Fruit fly (Drosophila melanogaster) whole organism, prepupa: ENCODE measurements around the gene Vlet.

Experiments used
- CG11294 ChIP-seq: fragments of 200-800 bp; sonication (Bioruptor generic); IDR thresholded peaks from 2 replicates; pipeline ENCODE4 v1.3.6; 2022; ENCODE audit warnings: missing biosample characterization, missing genetic modification characterization
- CG11902 ChIP-seq: fragments of 200-800 bp; sonication (Bioruptor generic); optimal IDR thresholded peaks from 3 replicates; lab custom pipeline; 2016; ENCODE audit warnings: missing biosample characterization, missing genetic modification characterization
- CG15336 ChIP-seq: fragments of 200-800 bp; sonication (Bioruptor generic); IDR thresholded peaks from 2 replicates; pipeline ENCODE4 v1.3.6; 2022; ENCODE audit warnings: missing biosample characterization, missing genetic modification characterization
- CG1621 ChIP-seq: fragments of 200-800 bp; sonication (Bioruptor generic); optimal IDR thresholded peaks from 3 replicates; lab custom pipeline; 2018; ENCODE audit warnings: missing biosample characterization, mild to moderate bottlenecking, missing genetic modification characterization
- CG16779 ChIP-seq: fragments of 200-800 bp; sonication (Bioruptor generic); optimal IDR thresholded peaks from 3 replicates; lab custom pipeline; 2017; ENCODE audit warnings: missing biosample characterization, mild to moderate bottlenecking, missing genetic modification characterization
- CG3032 ChIP-seq: fragments of 200-800 bp; optimal IDR thresholded peaks from 2 replicates; lab custom pipeline; 2019; ENCODE audit warnings: missing biosample characterization, mild to moderate bottlenecking, missing genetic modification characterization, moderate library complexity
- CG31627 ChIP-seq: fragments of 200-800 bp; sonication (Bioruptor generic); optimal IDR thresholded peaks from 3 replicates; lab custom pipeline; 2016; ENCODE audit warnings: missing biosample characterization, missing genetic modification characterization
- CG32006 ChIP-seq: fragments of 200-800 bp; sonication (Bioruptor generic); optimal IDR thresholded peaks from 3 replicates; lab custom pipeline; 2017; ENCODE audit warnings: missing biosample characterization, mild to moderate bottlenecking, missing genetic modification characterization
- CG34406 ChIP-seq: fragments of 200-800 bp; sonication (Bioruptor generic); optimal IDR thresholded peaks from 3 replicates; lab custom pipeline; 2016; ENCODE audit warnings: missing biosample characterization, missing genetic modification characterization
- CG3919 ChIP-seq: fragments of 200-800 bp; sonication (Bioruptor generic); optimal IDR thresholded peaks from 3 replicates; lab custom pipeline; 2016; ENCODE audit warnings: missing biosample characterization, missing genetic modification characterization
- CG6163 ChIP-seq: fragments of 200-800 bp; sonication (Bioruptor generic); IDR thresholded peaks from 3 replicates; pipeline ENCODE4 v1.3.6; 2022; ENCODE audit warnings: missing biosample characterization, missing genetic modification characterization
- CG6276 ChIP-seq: fragments of 200-800 bp; sonication (Bioruptor generic); optimal IDR thresholded peaks from 2 replicates; lab custom pipeline; 2017; ENCODE audit warnings: missing biosample characterization, mild to moderate bottlenecking, missing genetic modification characterization
- CG8119 ChIP-seq: fragments of 200-800 bp; sonication (Bioruptor generic); IDR thresholded peaks from 3 replicates; pipeline ENCODE4 v1.3.6; 2022; ENCODE audit warnings: missing biosample characterization, missing genetic modification characterization
- CG8632 ChIP-seq: fragments of 200-800 bp; sonication (Bioruptor generic); optimal IDR thresholded peaks from 3 replicates; lab custom pipeline; 2016; ENCODE audit warnings: missing biosample characterization, missing genetic modification characterization
- CG9139 ChIP-seq: fragments of 200-800 bp; sonication (Bioruptor generic); optimal IDR thresholded peaks from 3 replicates; lab custom pipeline; 2017; ENCODE audit warnings: missing biosample characterization, mild to moderate bottlenecking, missing genetic modification characterization
- Eip75B ChIP-seq: fragments of 200-800 bp; sonication (Bioruptor generic); optimal IDR thresholded peaks from 3 replicates; lab custom pipeline; 2016; ENCODE audit warnings: missing biosample characterization, missing genetic modification characterization
- Eip93F ChIP-seq: fragments of 200-800 bp; sonication (Bioruptor generic); optimal IDR thresholded peaks from 2 replicates; lab custom pipeline; 2016; ENCODE audit warnings: missing biosample characterization, mild to moderate bottlenecking, missing genetic modification characterization
- Ets21C ChIP-seq: fragments of 200-800 bp; sonication (Bioruptor generic); optimal IDR thresholded peaks from 3 replicates; lab custom pipeline; 2016; ENCODE audit warnings: missing biosample characterization, missing genetic modification characterization
- Ets96B ChIP-seq: fragments of 200-800 bp; optimal IDR thresholded peaks from 2 replicates; lab custom pipeline; 2019; ENCODE audit warnings: missing biosample characterization, mild to moderate bottlenecking, missing genetic modification characterization, moderate library complexity
- Hr38 ChIP-seq: sonication (Bioruptor generic); optimal IDR thresholded peaks from 2 replicates; lab custom pipeline; 2016; ENCODE audit warnings: missing biosample characterization, missing genetic modification characterization
- Hr39 ChIP-seq: fragments of 200-800 bp; sonication (Bioruptor generic); optimal IDR thresholded peaks from 2 replicates; lab custom pipeline; 2016; ENCODE audit warnings: missing biosample characterization, missing genetic modification characterization
- Hr4 ChIP-seq: fragments of 200-800 bp; sonication (Bioruptor generic); optimal IDR thresholded peaks from 3 replicates; lab custom pipeline; 2016; ENCODE audit warnings: missing biosample characterization, missing genetic modification characterization
- Lpt ChIP-seq: fragments of 200-800 bp; sonication (Bioruptor generic); optimal IDR thresholded peaks from 3 replicates; lab custom pipeline; 2016; ENCODE audit warnings: missing biosample characterization, missing genetic modification characterization
- Met ChIP-seq: fragments of 200-800 bp; sonication (Bioruptor generic); optimal IDR thresholded peaks from 3 replicates; lab custom pipeline; 2016; ENCODE audit warnings: missing biosample characterization, missing genetic modification characterization
- OdsH ChIP-seq: fragments of 200-800 bp; sonication (Bioruptor generic); optimal IDR thresholded peaks from 3 replicates; lab custom pipeline; 2016; ENCODE audit warnings: missing biosample characterization, missing genetic modification characterization
- Smox ChIP-seq: fragments of 200-800 bp; sonication (Bioruptor generic); optimal IDR thresholded peaks from 3 replicates; lab custom pipeline; 2016; ENCODE audit warnings: missing biosample characterization, missing genetic modification characterization
- Sox102F ChIP-seq: fragments of 200-800 bp; sonication (Bioruptor generic); optimal IDR thresholded peaks from 2 replicates; lab custom pipeline; 2016; ENCODE audit warnings: missing biosample characterization, mild to moderate bottlenecking, missing genetic modification characterization
- Sox14 ChIP-seq: fragments of 200-800 bp; sonication (Bioruptor generic); optimal IDR thresholded peaks from 3 replicates; lab custom pipeline; 2016; ENCODE audit warnings: missing biosample characterization, missing genetic modification characterization
- Sox15 ChIP-seq: fragments of 200-800 bp; sonication (Bioruptor generic); optimal IDR thresholded peaks from 3 replicates; lab custom pipeline; 2016; ENCODE audit warnings: missing biosample characterization, missing genetic modification characterization
- achi ChIP-seq: fragments of 200-800 bp; sonication (Bioruptor generic); optimal IDR thresholded peaks from 3 replicates; lab custom pipeline; 2016; ENCODE audit warnings: missing biosample characterization, missing genetic modification characterization
- acj6 ChIP-seq: fragments of 200-800 bp; sonication (Bioruptor generic); optimal IDR thresholded peaks from 3 replicates; lab custom pipeline; 2016; ENCODE audit warnings: missing biosample characterization, missing genetic modification characterization
- cyc ChIP-seq: fragments of 200-800 bp; sonication (Bioruptor generic); optimal IDR thresholded peaks from 3 replicates; lab custom pipeline; 2016; ENCODE audit warnings: missing biosample characterization, missing genetic modification characterization
- dac ChIP-seq: fragments of 200-800 bp; sonication (Bioruptor generic); optimal IDR thresholded peaks from 2 replicates; lab custom pipeline; 2017; ENCODE audit warnings: missing biosample characterization, mild to moderate bottlenecking, missing genetic modification characterization
- dsx ChIP-seq: fragments of 200-800 bp; optimal IDR thresholded peaks from 3 replicates; lab custom pipeline; 2019; ENCODE audit warnings: missing biosample characterization, mild to moderate bottlenecking, missing genetic modification characterization, moderate library complexity; ENCODE audit not compliant: poor library complexity, severe bottlenecking
- eg ChIP-seq: fragments of 200-800 bp; sonication (Bioruptor generic); IDR thresholded peaks from 3 replicates; pipeline ENCODE4 v1.3.6; 2022; ENCODE audit warnings: missing biosample characterization, missing genetic modification characterization
- fd59A ChIP-seq: fragments of 200-800 bp; sonication (Bioruptor generic); optimal IDR thresholded peaks from 2 replicates; lab custom pipeline; 2017; ENCODE audit warnings: missing biosample characterization, mild to moderate bottlenecking, missing genetic modification characterization, missing genetic modification reagents
- fd85E ChIP-seq: fragments of 200-800 bp; sonication (Bioruptor generic); optimal IDR thresholded peaks from 3 replicates; lab custom pipeline; 2016; ENCODE audit warnings: missing biosample characterization, missing genetic modification characterization
- fkh ChIP-seq: fragments of 200-800 bp; sonication (Bioruptor generic); optimal IDR thresholded peaks from 3 replicates; lab custom pipeline; 2017; ENCODE audit warnings: missing biosample characterization, mild to moderate bottlenecking, missing genetic modification characterization, moderate library complexity
- lz ChIP-seq: fragments of 200-800 bp; sonication (Bioruptor generic); optimal IDR thresholded peaks from 3 replicates; lab custom pipeline; 2016; ENCODE audit warnings: missing biosample characterization, missing genetic modification characterization
- net ChIP-seq: fragments of 200-800 bp; sonication (Bioruptor generic); optimal IDR thresholded peaks from 3 replicates; lab custom pipeline; 2016; ENCODE audit warnings: missing biosample characterization, missing genetic modification characterization
- pdm3 ChIP-seq: fragments of 200-800 bp; sonication (Bioruptor generic); optimal IDR thresholded peaks from 3 replicates; lab custom pipeline; 2016; ENCODE audit warnings: missing biosample characterization, missing genetic modification characterization
- salr ChIP-seq, 2 experiments: fragments of 200-800 bp; sonication (Bioruptor generic); optimal IDR thresholded peaks; 3 replicates each; lab custom pipeline; 2016 to 2018; ENCODE audit warnings: missing biosample characterization in 2 of 2, missing genetic modification characterization in 2 of 2, mild to moderate bottlenecking in 1 of 2
- spab ChIP-seq: fragments of 200-800 bp; sonication (Bioruptor generic); optimal IDR thresholded peaks from 2 replicates; lab custom pipeline; 2017; ENCODE audit warnings: missing biosample characterization, mild to moderate bottlenecking, missing genetic modification characterization, missing genetic modification reagents
- ss ChIP-seq, 2 experiments: fragments of 200-800 bp; sonication (Bioruptor generic); optimal IDR thresholded peaks; 2 replicates in 1 of 2; 3 replicates in 1 of 2; lab custom pipeline; 2017 to 2018; ENCODE audit warnings: mild to moderate bottlenecking in 2 of 2, missing biosample characterization in 2 of 2, missing genetic modification characterization in 2 of 2, moderate library complexity in 1 of 2
- svp ChIP-seq: fragments of 200-800 bp; sonication (Bioruptor generic); peaks from one replicate; lab custom pipeline; 2016; ENCODE audit warnings: missing biosample characterization, missing genetic modification characterization
- topi ChIP-seq: fragments of 200-800 bp; sonication (Bioruptor generic); optimal IDR thresholded peaks from 3 replicates; lab custom pipeline; 2016; ENCODE audit warnings: missing biosample characterization, missing genetic modification characterization
- vri ChIP-seq: fragments of 200-800 bp; sonication (Bioruptor generic); optimal IDR thresholded peaks from 3 replicates; lab custom pipeline; 2016; ENCODE audit warnings: missing biosample characterization, mild to moderate bottlenecking, missing genetic modification characterization

Gene Vlet

DNA sequence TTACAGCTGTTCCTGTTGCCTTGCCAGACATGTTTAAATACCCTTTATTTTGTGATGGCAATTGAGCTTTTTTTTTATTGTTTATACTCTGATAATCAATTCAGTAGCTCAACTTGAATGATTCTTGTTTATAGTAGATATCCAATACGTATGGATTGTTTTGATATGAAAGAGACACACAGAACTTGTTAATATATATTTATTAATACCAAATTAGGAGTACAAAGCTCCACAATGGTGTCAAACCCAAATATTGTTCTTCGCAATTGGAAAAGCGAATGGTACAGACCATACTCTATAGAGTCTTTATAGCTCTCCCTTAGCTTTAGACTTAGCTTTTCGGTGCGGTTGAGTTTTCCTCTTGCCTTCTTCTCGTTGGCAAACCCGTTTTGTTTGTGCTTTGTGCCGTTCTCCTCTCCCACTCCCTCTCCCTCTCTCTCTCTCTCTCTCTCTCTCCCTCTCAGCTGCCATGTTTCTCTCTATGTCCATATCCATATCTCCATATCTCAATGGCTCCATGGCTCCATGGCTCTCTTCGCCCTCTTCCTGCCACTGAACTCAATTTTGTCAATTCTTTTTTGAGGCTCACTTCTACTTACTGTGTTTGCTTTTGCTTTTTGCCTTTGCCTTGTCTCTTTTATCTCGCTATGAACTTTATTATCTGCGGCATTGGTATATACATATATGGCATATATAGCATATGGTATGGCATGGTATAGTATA is 7.7 kb upstream of the Vlet start (continued):
- peak; percentile 81 for TF ChIP-seq CG34406 (GFP tag; lab: Kevin White, UChicago)
- TF ChIP-seq CG6163 (GFP tag; lab: Robert Waterston, UW), result peak; percentile 53; the same call in 1 of the 3 replicates
- TF ChIP-seq Met, result no peak
- TF ChIP-seq fd59A (GFP tag; lab: Kevin White, UChicago), result peak; percentile 87
- TF ChIP-seq Hr38 (GFP tag; lab: Kevin White, UChicago), result no peak
- TF ChIP-seq pdm3 (GFP tag; lab: Kevin White, UChicago), result peak; percentile 78
- peak; percentile 55 for TF ChIP-seq CG11902 (GFP tag; lab: Kevin White, UChicago)
- TF ChIP-seq vri, result peak; percentile 68
- TF ChIP-seq Eip75B (GFP tag; lab: Kevin White, UChicago), result peak; percentile 69
- TF ChIP-seq CG8119, result peak; percentile 76
- peak; percentile 64 to 89 for TF ChIP-seq ss (GFP tag; optimal IDR thresholded peaks at IDR 0.05; lab: Kevin White, UChicago)
- TF ChIP-seq dsx (GFP tag; lab: Kevin White, UChicago), result peak; percentile 79
- TF ChIP-seq acj6 (GFP tag; lab: Kevin White, UChicago), result peak; percentile 81

DNA sequence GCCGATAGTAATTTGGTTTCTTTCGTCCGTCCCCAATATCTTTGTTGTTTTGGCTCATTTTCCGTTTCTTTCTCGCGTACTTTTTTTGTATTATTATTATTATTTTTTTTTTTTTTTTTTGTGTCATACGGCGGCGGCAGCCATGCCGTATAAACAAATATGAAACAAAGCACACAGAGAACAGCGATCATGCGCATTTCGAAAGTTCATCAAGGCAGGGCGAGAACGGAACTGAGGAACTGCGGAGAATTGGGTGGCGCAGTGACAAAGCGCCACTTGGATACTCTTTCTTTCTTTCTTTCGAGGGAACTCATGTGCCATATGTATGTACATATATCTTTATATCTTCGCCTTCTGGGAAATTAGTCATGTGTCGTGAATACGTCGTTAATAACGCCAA is 6.1 kb upstream of the Vlet start:
- TF ChIP-seq Sox14 (GFP tag; lab: Kevin White, UChicago) (peak; percentile 69), Hr4 (GFP tag; lab: Kevin White, UChicago) (no peak), svp (peak; percentile 78), Ets96B (tag; lab: Kevin White, UChicago) (peak; percentile 31), CG31627 (GFP tag; lab: Kevin White, UChicago) (peak; percentile 5), CG16779 (tag; lab: Kevin White, UChicago) (peak; percentile 23), topi (GFP tag; lab: Kevin White, UChicago) (peak; percentile 11), CG11902 (GFP tag; lab: Kevin White, UChicago) (no peak), salr (GFP tag; optimal IDR thresholded peaks at IDR 0.05; lab: Kevin White, UChicago) (peak in 1 of 2 experiments; percentile 18), Sox15 (GFP tag; lab: Kevin White, UChicago) (no peak), fd85E (GFP tag; lab: Kevin White, UChicago) (no peak), acj6 (GFP tag; lab: Kevin White, UChicago) (peak; percentile 31), fkh (GFP tag; lab: Kevin White, UChicago) (peak; percentile 53), CG1621 (tag; lab: Kevin White, UChicago) (peak; percentile 34), eg (GFP tag; lab: Robert Waterston, UW) (peak; percentile 56; the same call in 1 of the 3 replicates), Sox102F (GFP tag; lab: Kevin White, UChicago) (peak; percentile 62), Eip93F (GFP tag; lab: Kevin White, UChicago) (peak; percentile 84), net (GFP tag; lab: Kevin White, UChicago) (peak; percentile 30), CG32006 (GFP tag; lab: Kevin White, UChicago) (peak; percentile 30), ss (GFP tag; optimal IDR thresholded peaks at IDR 0.05; lab: Kevin White, UChicago) (peak; percentile 21 to 62), Smox (GFP tag; lab: Kevin White, UChicago) (peak; percentile 30), Met (no peak), OdsH (GFP tag; lab: Kevin White, UChicago) (peak; percentile 22), CG6163 (GFP tag; lab: Robert Waterston, UW) (peak; percentile 80), CG34406 (GFP tag; lab: Kevin White, UChicago) (peak; percentile 46), Lpt (GFP tag; lab: Kevin White, UChicago) (no peak), spab (GFP tag; lab: Kevin White, UChicago) (no peak), cyc (GFP tag; lab: Kevin White, UChicago) (peak; percentile 20), CG3032 (tag; lab: Kevin White, UChicago) (peak; percentile 24), CG6276 (no peak), achi (GFP tag; lab: Kevin White, UChicago) (peak; percentile 34), Ets21C (GFP tag; lab: Kevin White, UChicago) (no peak), pdm3 (GFP tag; lab: Kevin White, UChicago) (peak; percentile 28), CG8632 (GFP tag; lab: Kevin White, UChicago) (peak; percentile 35), CG15336 (GFP tag; lab: Robert Waterston, UW) (0 out of 2 replicates have a peak, but pooled peaks have one; percentile 31), lz (GFP tag; lab: Kevin White, UChicago) (no peak), Hr39 (GFP tag; lab: Kevin White, UChicago) (peak; percentile 14), CG8119 (peak; percentile 60; the same call in 2 of the 3 replicates), CG11294 (no peak), CG9139 (GFP tag; lab: Kevin White, UChicago) (peak; percentile 28), CG3919 (GFP tag; lab: Kevin White, UChicago) (peak; percentile 15), vri (peak; percentile 60), dac (GFP tag; lab: Kevin White, UChicago) (no peak), dsx (GFP tag; lab: Kevin White, UChicago) (peak; percentile 29)
